Fruit fly (Drosophila melanogaster): ENCODE data around the gene CG2147.

DNA sequence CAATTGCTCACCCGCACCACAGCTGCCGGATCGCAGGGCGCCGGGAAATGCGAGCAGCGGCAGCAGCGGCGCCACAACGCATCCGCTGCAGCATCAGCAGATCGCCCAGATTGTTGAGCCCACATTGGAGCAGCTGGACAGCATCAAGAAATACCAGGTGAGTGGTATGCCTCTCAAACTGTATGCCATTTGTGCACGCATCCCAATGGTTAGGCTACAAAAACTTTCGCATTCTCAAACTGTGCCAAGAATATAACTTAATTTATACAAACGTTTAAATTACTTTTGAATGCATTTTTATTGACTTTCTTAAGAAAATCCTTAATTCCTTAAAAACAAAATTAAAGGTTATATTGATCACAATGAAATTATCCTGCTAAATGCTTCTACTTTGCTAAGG lies 12.5 kb upstream of the CG2147 start:
- no peak for TF ChIP-seq Crg-1 (GFP tag; optimal IDR thresholded peaks at IDR 0.05)
- no peak for TF ChIP-seq CG33017 (tag; optimal IDR thresholded peaks at IDR 0.05)
- TF ChIP-seq tj (GFP tag; optimal IDR thresholded peaks at IDR 0.05): no peak
- no peak for TF ChIP-seq Hr96 (GFP tag; optimal IDR thresholded peaks at IDR 0.05)
- TF ChIP-seq CG1620 (GFP tag; optimal IDR thresholded peaks at IDR 0.05): no peak
- TF ChIP-seq bab1 (GFP tag; optimal IDR thresholded peaks at IDR 0.05): no peak
- TF ChIP-seq CG12768 (GFP tag; optimal IDR thresholded peaks at IDR 0.05): no peak
